Fruit fly (Drosophila melanogaster): Measurements from ENCODE around the gene CG5292.

The CG5292 gene

DNA sequence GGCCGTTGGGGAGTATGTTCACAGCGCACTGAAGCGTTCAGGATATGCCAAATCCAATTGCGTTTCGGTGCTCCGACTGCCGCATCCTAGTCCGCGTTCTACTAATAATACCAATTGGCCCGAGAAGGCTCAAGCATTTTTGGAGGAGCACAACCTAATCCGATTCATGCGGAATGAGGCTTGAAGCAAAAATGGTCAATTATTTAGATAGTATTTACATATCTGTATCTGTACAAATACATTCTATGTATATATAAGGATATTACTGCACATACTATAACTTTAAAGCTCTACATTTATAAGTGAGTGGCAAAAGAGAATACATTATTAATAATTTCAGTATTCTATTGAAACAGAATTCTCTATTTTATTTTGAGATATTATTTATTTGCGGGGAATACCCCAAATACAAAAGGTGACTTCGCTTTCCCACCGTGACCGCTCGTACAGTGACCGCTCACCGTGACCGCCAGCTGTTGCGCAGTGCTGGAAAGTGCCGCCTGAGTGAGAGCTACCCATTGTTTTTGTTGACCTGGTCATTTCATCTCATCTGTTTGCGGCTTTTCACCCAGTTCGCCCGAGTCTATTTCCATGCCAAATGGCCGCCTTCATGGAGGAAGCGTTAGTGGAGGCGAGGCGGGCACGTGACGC, at the start of gene CG5292 (continued):
- TF ChIP-seq Deaf1 (tag; optimal IDR thresholded peaks at IDR 0.05) (no peak), Doc2 (GFP tag; IDR thresholded peaks at IDR 0.05) (no peak), CG11398 (GFP tag; optimal IDR thresholded peaks at IDR 0.05) (no peak), Atf6 (GFP tag; IDR thresholded peaks at IDR 0.05) (no peak; the same call in 1 of the 2 replicates), sob (GFP tag; IDR thresholded peaks at IDR 0.05) (peak; percentile 83), zen (tag; optimal IDR thresholded peaks at IDR 0.05) (no peak), Neu2 (GFP tag; optimal IDR thresholded peaks at IDR 0.05; ENCODE audit: borderline replicate concordance) (no peak), sqz (GFP tag; optimal IDR thresholded peaks at IDR 0.05) (no peak), CG11504 (tag; optimal IDR thresholded peaks at IDR 0.05) (peak; percentile 62), caup (GFP tag; optimal IDR thresholded peaks at IDR 0.05; ENCODE audit: severe bottlenecking) (peak; percentile 63), Oli (tag; optimal IDR thresholded peaks at IDR 0.05) (peak; percentile 33), Elba2 (GFP tag; optimal IDR thresholded peaks at IDR 0.05) (peak; percentile 24), Ada2b (GFP tag; IDR thresholded peaks at IDR 0.05) (peak; percentile 52), Fer2 (tag; optimal IDR thresholded peaks at IDR 0.05) (peak; percentile 19), CG9215 (GFP tag; IDR thresholded peaks at IDR 0.05) (0 out of 2 replicates have a peak, but pooled peaks have one; percentile 16), CG18262 (tag; optimal IDR thresholded peaks at IDR 0.05) (no peak), Mes4 (GFP tag; optimal IDR thresholded peaks at IDR 0.05) (no peak), Sox100B (GFP tag; optimal IDR thresholded peaks at IDR 0.05) (no peak), ham (GFP tag; IDR thresholded peaks at IDR 0.05) (no peak), CG4854 (GFP tag; optimal IDR thresholded peaks at IDR 0.05) (no peak), pan (optimal IDR thresholded peaks at IDR 0.05) (no peak), pan (GFP tag; optimal IDR thresholded peaks at IDR 0.05 in 1 of 2, IDR thresholded peaks at IDR 0.05 in 1 of 2) (peak in 1 of 2 experiments; percentile 52), ssp (GFP tag; IDR thresholded peaks at IDR 0.05) (0 out of 2 replicates have a peak, but pooled peaks have one; percentile 22), CG7786 (GFP tag; optimal IDR thresholded peaks at IDR 0.05) (no peak), CG2678 (tag; optimal IDR thresholded peaks at IDR 0.05) (no peak), CG6654 (GFP tag; optimal IDR thresholded peaks at IDR 0.05) (no peak), h (optimal IDR thresholded peaks at IDR 0.05) (no peak), vfl (GFP tag; optimal IDR thresholded peaks at IDR 0.05) (peak; percentile 16), ac (GFP tag; optimal IDR thresholded peaks at IDR 0.05) (no peak), CG4282 (GFP tag; optimal IDR thresholded peaks at IDR 0.05) (no peak), CG7556 (GFP tag; optimal IDR thresholded peaks at IDR 0.05) (peak; percentile 36), emc (GFP tag; optimal IDR thresholded peaks at IDR 0.05) (no peak), MTF-1 (GFP tag; optimal IDR thresholded peaks at IDR 0.05; ENCODE audit: borderline replicate concordance) (no peak), CG30431 (GFP tag; optimal IDR thresholded peaks at IDR 0.05) (no peak), CG42726 (GFP tag; IDR thresholded peaks at IDR 0.05; ENCODE audit: partially characterized antibody) (peak; percentile 44), CG12071 (GFP tag; optimal IDR thresholded peaks at IDR 0.05) (no peak), CG10654 (GFP tag; optimal IDR thresholded peaks at IDR 0.05) (no peak), fu2 (GFP tag; optimal IDR thresholded peaks at IDR 0.05) (no peak), Sin3A (optimal IDR thresholded peaks at IDR 0.05) (peak; percentile 35), fd96Cb (tag; optimal IDR thresholded peaks at IDR 0.05) (no peak), Blimp-1 (GFP tag; optimal IDR thresholded peaks at IDR 0.05) (no peak), nau (GFP tag; optimal IDR thresholded peaks at IDR 0.05) (no peak), CG12942 (GFP tag; optimal IDR thresholded peaks at IDR 0.05) (peak; percentile 52), da (GFP tag; optimal IDR thresholded peaks at IDR 0.05) (no peak), CG17359 (tag; optimal IDR thresholded peaks at IDR 0.05) (no peak), amos (GFP tag; IDR thresholded peaks at IDR 0.05; ENCODE audit: partially characterized antibody) (peak; percentile 61; the same call in 1 of the 2 replicates), Dip2 (GFP tag; IDR thresholded peaks at IDR 0.05) (no peak), Hey (tag; optimal IDR thresholded peaks at IDR 0.05) (no peak), inv (GFP tag; IDR thresholded peaks at IDR 0.05; ENCODE audit: partially characterized antibody) (peak; percentile 19; the same call in 1 of the 2 replicates), NK7.1 (GFP tag; optimal IDR thresholded peaks at IDR 0.05) (peak; percentile 24)

All from whole organism, embryonic.